Fruit fly (Drosophila melanogaster) whole organism, adult: Measurements from ENCODE around the gene CG14300.

Experiments
- CG12768 ChIP-seq: fragments of 200-800 bp; sonication (Bioruptor generic); optimal IDR thresholded peaks from 2 replicates; lab custom pipeline; 2017; ENCODE audit warnings: missing biosample characterization, missing genetic modification characterization, mild to moderate bottlenecking, moderate library complexity, missing genetic modification reagents
- CG5204 ChIP-seq: fragments of 200-800 bp; sonication (Bioruptor generic); optimal IDR thresholded peaks from 2 replicates; lab custom pipeline; 2016; ENCODE audit warnings: missing biosample characterization, missing genetic modification characterization
- CG7101 ChIP-seq: fragments of 200-800 bp; sonication (Bioruptor generic); optimal IDR thresholded peaks from 2 replicates; lab custom pipeline; 2018; ENCODE audit warnings: missing biosample characterization, mild to moderate bottlenecking, missing genetic modification characterization, moderate library complexity
- Clk ChIP-seq: fragments of 200-800 bp; sonication (Bioruptor generic); optimal IDR thresholded peaks from 2 replicates; lab custom pipeline; 2017; ENCODE audit warnings: missing biosample characterization, missing genetic modification characterization
- Crg-1 ChIP-seq: fragments of 200-800 bp; sonication (Bioruptor generic); optimal IDR thresholded peaks from 2 replicates; lab custom pipeline; 2016; ENCODE audit warnings: missing biosample characterization, missing genetic modification characterization
- Mnt ChIP-seq: fragments of 200-800 bp; sonication (Bioruptor generic); optimal IDR thresholded peaks from 2 replicates; lab custom pipeline; 2016; ENCODE audit warnings: missing biosample characterization, mild to moderate bottlenecking, missing genetic modification characterization
- tj ChIP-seq: fragments of 200-800 bp; sonication (Bioruptor generic); optimal IDR thresholded peaks from 3 replicates; lab custom pipeline; 2017; ENCODE audit warnings: missing biosample characterization, mild to moderate bottlenecking, missing genetic modification characterization, moderate library complexity

- no peak for TF ChIP-seq tj (GFP tag; lab: Kevin White, UChicago)
- TF ChIP-seq CG12768, result no peak
- TF ChIP-seq CG7101 (tag; lab: Kevin White, UChicago), result no peak
- TF ChIP-seq Clk, result no peak
- no peak for TF ChIP-seq CG5204 (GFP tag; lab: Kevin White, UChicago)
- no peak for TF ChIP-seq Crg-1 (GFP tag; lab: Kevin White, UChicago)
- no peak for TF ChIP-seq Mnt (GFP tag; lab: Kevin White, UChicago)
Observed at dm6 chr3R:18705150-18705549, 11.6 kb upstream of the CG14300 start, which contains the start of the genes ChAT and VAChT.
